Fruit fly (Drosophila melanogaster) whole organism, embryonic: ENCODE results near the gene kirre.

Source experiments
- CG8359 ChIP-seq: fragments of 200-800 bp; sonication (Bioruptor generic); optimal IDR thresholded peaks from 2 replicates; lab custom pipeline; 2017; ENCODE audit warnings: missing biosample characterization, mild to moderate bottlenecking, missing genetic modification characterization, borderline replicate concordance
- Tbp ChIP-seq: fragments of >200 bp; optimal IDR thresholded peaks from 2 replicates; lab custom pipeline; 2018; ENCODE audit warnings: missing biosample characterization, missing genetic modification characterization
- rib ChIP-seq: fragments of 200-800 bp; sonication (Bioruptor generic); IDR thresholded peaks from 2 replicates; pipeline ENCODE4 v1.3.6; 2022; ENCODE audit warnings: missing biosample characterization, missing genetic modification characterization

DNA sequence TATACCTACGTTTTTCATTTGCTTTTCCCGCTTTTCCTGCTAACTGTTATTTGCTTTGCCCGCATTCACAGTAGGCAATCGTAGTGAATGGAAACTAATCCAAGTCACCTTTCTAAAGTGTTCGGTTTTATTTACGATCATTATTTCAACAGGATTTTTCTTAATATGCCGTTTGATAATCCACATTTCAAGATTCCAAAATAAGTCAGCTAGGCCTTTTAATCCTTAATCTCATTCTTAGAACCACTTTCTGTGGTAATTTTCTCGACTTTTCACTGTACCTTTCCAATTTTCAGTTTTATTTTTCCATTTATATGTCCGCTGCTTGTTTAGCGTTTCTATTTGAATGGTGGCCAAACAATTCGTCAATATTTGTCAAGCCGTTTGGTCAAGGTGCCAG lies 350.7 kb downstream of the kirre start:
- no peak for TF ChIP-seq Tbp (GFP tag; lab: Kevin White, UChicago)
- no peak for TF ChIP-seq CG8359
- no peak for TF ChIP-seq rib (GFP tag; lab: Robert Waterston, UW)
